ENCODE assay signal across 2 fruit fly cellular contexts in the genomic region with DNA sequence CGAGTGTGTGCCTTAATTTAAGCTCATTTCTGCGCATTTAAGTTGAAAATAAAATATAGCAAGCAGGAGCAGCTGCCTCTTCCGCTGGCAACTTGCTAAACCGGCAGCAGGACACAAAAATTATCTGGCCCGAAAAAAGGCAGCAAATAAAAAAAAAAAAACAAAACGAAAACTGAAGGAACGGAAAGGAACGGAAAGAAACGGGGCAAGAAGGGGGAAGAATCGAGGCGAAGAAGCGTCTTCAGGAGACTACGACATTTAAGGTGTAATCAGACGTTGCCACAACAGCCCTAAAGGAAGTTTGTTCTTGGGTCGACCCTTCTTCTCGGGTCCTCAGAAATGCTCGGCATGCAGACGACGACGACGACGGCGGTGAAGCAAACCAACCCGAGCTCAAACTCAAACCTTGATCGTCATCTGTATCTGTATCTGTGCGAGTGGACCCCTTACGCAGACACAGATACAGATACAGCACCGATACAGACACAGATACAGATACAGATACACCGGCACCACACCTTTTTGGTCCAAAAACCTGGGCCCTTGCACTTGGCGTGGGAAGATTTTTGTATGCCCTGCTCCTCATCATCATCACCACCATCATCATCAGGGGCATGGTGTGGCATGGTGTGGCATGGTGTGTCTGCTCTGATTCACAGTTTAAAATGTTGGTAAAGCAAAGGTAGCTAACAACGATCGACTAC.
TF ChIP-seq lines count a peak whose summit lies in the region.

No protein-coding gene starts in this region.

TF ChIP-seq in whole organism, embryonic, 481 proteins besides CTCF, POLR2A, EP300 and RAD21 (continued from another document):
- peak; percentile 60 for TF ChIP-seq D (optimal IDR thresholded peaks at IDR 0.05; lab: Kevin White, UChicago)
- TF ChIP-seq D (GFP tag; optimal IDR thresholded peaks at IDR 0.05; lab: Kevin White, UChicago): no peak
- peak; percentile 72 for TF ChIP-seq cg (GFP tag; optimal IDR thresholded peaks at IDR 0.05; lab: Kevin White, UChicago)
- no peak for TF ChIP-seq dimm (GFP tag; IDR thresholded peaks at IDR 0.05; lab: Robert Waterston, UW)
- no peak for TF ChIP-seq gsb (GFP tag; IDR thresholded peaks at IDR 0.05; lab: Robert Waterston, UW)
- TF ChIP-seq E2f1 (GFP tag; IDR thresholded peaks at IDR 0.05; lab: Robert Waterston, UW): no peak
- no peak for TF ChIP-seq ewg (GFP tag; optimal IDR thresholded peaks at IDR 0.05; lab: Kevin White, UChicago)
- peak; percentile 90 for TF ChIP-seq kni (GFP tag; optimal IDR thresholded peaks at IDR 0.05; lab: Kevin White, UChicago)
- TF ChIP-seq Dref (GFP tag; IDR thresholded peaks at IDR 0.05; lab: Robert Waterston, UW): no peak
- no peak for TF ChIP-seq CG6854 (GFP tag; optimal IDR thresholded peaks at IDR 0.05; lab: Kevin White, UChicago)
- TF ChIP-seq gem (tag; optimal IDR thresholded peaks at IDR 0.05; lab: Kevin White, UChicago): no peak
- TF ChIP-seq maf-S (GFP tag; optimal IDR thresholded peaks at IDR 0.05; lab: Kevin White, UChicago): no peak
- no peak for TF ChIP-seq CG17186 (GFP tag; optimal IDR thresholded peaks at IDR 0.05; lab: Kevin White, UChicago)
- TF ChIP-seq Gsc (GFP tag; IDR thresholded peaks at IDR 0.05; lab: Robert Waterston, UW): no peak
- TF ChIP-seq CG8281 (tag; optimal IDR thresholded peaks at IDR 0.05; lab: Kevin White, UChicago): no peak
- TF ChIP-seq phol (tag; optimal IDR thresholded peaks at IDR 0.05; lab: Kevin White, UChicago): no peak
- TF ChIP-seq pfk (GFP tag; optimal IDR thresholded peaks at IDR 0.05; lab: Kevin White, UChicago): no peak
- no peak for TF ChIP-seq p53 (GFP tag; optimal IDR thresholded peaks at IDR 0.05; lab: Kevin White, UChicago)
- TF ChIP-seq Lhr (GFP tag; optimal IDR thresholded peaks at IDR 0.05; lab: Kevin White, UChicago): no peak
- no peak for TF ChIP-seq luna (GFP tag; optimal IDR thresholded peaks at IDR 0.05; lab: Kevin White, UChicago)
- no peak for TF ChIP-seq NC2α (GFP tag; optimal IDR thresholded peaks at IDR 0.05; lab: Kevin White, UChicago)
- peak; percentile 39; the same call in 1 of the 3 replicates for TF ChIP-seq sr (GFP tag; IDR thresholded peaks at IDR 0.05; lab: Robert Waterston, UW)
- no peak for TF ChIP-seq sob (GFP tag; IDR thresholded peaks at IDR 0.05; lab: Robert Waterston, UW)
- TF ChIP-seq lbe (GFP tag; optimal IDR thresholded peaks at IDR 0.05; lab: Kevin White, UChicago): peak; percentile 21
- no peak for TF ChIP-seq Jarid2 (GFP tag; optimal IDR thresholded peaks at IDR 0.05; lab: Kevin White, UChicago)
- TF ChIP-seq bab2 (GFP tag; optimal IDR thresholded peaks at IDR 0.05; lab: Kevin White, UChicago): no peak
- TF ChIP-seq CG17829 (tag; optimal IDR thresholded peaks at IDR 0.05; lab: Kevin White, UChicago): no peak
- no peak for TF ChIP-seq chn (GFP tag; optimal IDR thresholded peaks at IDR 0.05; lab: Kevin White, UChicago)
- TF ChIP-seq mirr (GFP tag; optimal IDR thresholded peaks at IDR 0.05; lab: Kevin White, UChicago): no peak
- no peak for TF ChIP-seq danr (GFP tag; IDR thresholded peaks at IDR 0.05; lab: Robert Waterston, UW)
- TF ChIP-seq HmgD (GFP tag; optimal IDR thresholded peaks at IDR 0.05; lab: Kevin White, UChicago): no peak
- TF ChIP-seq da (GFP tag; optimal IDR thresholded peaks at IDR 0.05; lab: Kevin White, UChicago): no peak
- TF ChIP-seq pho (GFP tag; optimal IDR thresholded peaks at IDR 0.05; lab: Kevin White, UChicago): no peak
- no peak for TF ChIP-seq Bdp1 (GFP tag; optimal IDR thresholded peaks at IDR 0.05; lab: Kevin White, UChicago)
- no peak for TF ChIP-seq CrebB (tag; optimal IDR thresholded peaks at IDR 0.05; lab: Kevin White, UChicago)
- no peak for TF ChIP-seq CG3847 (GFP tag; IDR thresholded peaks at IDR 0.05; lab: Robert Waterston, UW)
- TF ChIP-seq pros (GFP tag; optimal IDR thresholded peaks at IDR 0.05; lab: Kevin White, UChicago): peak; percentile 53
- TF ChIP-seq vnd (GFP tag; IDR thresholded peaks at IDR 0.05; lab: Robert Waterston, UW; ENCODE audit: partially characterized antibody): no peak
- TF ChIP-seq lov (optimal IDR thresholded peaks at IDR 0.05; lab: Kevin White, UChicago): no peak
- no peak for TF ChIP-seq lov (GFP tag; IDR thresholded peaks at IDR 0.05; lab: Robert Waterston, UW)
- no peak for TF ChIP-seq CG13296 (GFP tag; optimal IDR thresholded peaks at IDR 0.05; lab: Kevin White, UChicago)
- no peak for TF ChIP-seq run (tag; optimal IDR thresholded peaks at IDR 0.05; lab: Kevin White, UChicago)
- no peak for TF ChIP-seq CG3726 (GFP tag; IDR thresholded peaks at IDR 0.05; lab: Robert Waterston, UW)
- TF ChIP-seq exex (tag; optimal IDR thresholded peaks at IDR 0.05; lab: Kevin White, UChicago): no peak
- TF ChIP-seq CG2120 (GFP tag; optimal IDR thresholded peaks at IDR 0.05; lab: Kevin White, UChicago): no peak
- no peak for TF ChIP-seq gcm (GFP tag; optimal IDR thresholded peaks at IDR 0.05; lab: Kevin White, UChicago)
- TF ChIP-seq zfh1 (GFP tag; IDR thresholded peaks at IDR 0.05; lab: Robert Waterston, UW): 0 out of 3 replicates have a peak, but pooled peaks have one; percentile 6
- no peak for TF ChIP-seq CG17361 (GFP tag; IDR thresholded peaks at IDR 0.05; lab: Robert Waterston, UW)

TF ChIP-seq in whole organism, prepupa, 60 proteins besides CTCF, POLR2A, EP300 and RAD21 (continued from another document):
- TF ChIP-seq Gug (GFP tag; IDR thresholded peaks at IDR 0.05; lab: Robert Waterston, UW): no peak
- no peak for TF ChIP-seq acj6 (GFP tag; optimal IDR thresholded peaks at IDR 0.05; lab: Kevin White, UChicago)
- TF ChIP-seq Eip75B (GFP tag; optimal IDR thresholded peaks at IDR 0.05; lab: Kevin White, UChicago): no peak
- TF ChIP-seq CG11294 (GFP tag; IDR thresholded peaks at IDR 0.05; lab: Robert Waterston, UW): no peak
- no peak for TF ChIP-seq CG11902 (GFP tag; optimal IDR thresholded peaks at IDR 0.05; lab: Kevin White, UChicago)
- no peak for TF ChIP-seq CG10631 (GFP tag; optimal IDR thresholded peaks at IDR 0.05; lab: Kevin White, UChicago)
- TF ChIP-seq esn (GFP tag; optimal IDR thresholded peaks at IDR 0.05; lab: Kevin White, UChicago): peak; percentile 13
- no peak for TF ChIP-seq CG10669 (GFP tag; optimal IDR thresholded peaks at IDR 0.05; lab: Kevin White, UChicago)
- no peak for TF ChIP-seq CG8632 (GFP tag; optimal IDR thresholded peaks at IDR 0.05; lab: Kevin White, UChicago)
- TF ChIP-seq Met (GFP tag; optimal IDR thresholded peaks at IDR 0.05; lab: Kevin White, UChicago): no peak
- TF ChIP-seq Eip78C (GFP tag; lab: Kevin White, UChicago): peak; percentile 54
- peak; percentile 53 for TF ChIP-seq CG6854 (GFP tag; optimal IDR thresholded peaks at IDR 0.05; lab: Kevin White, UChicago)
- no peak for TF ChIP-seq CG6276 (GFP tag; optimal IDR thresholded peaks at IDR 0.05; lab: Kevin White, UChicago)
- TF ChIP-seq spab (GFP tag; optimal IDR thresholded peaks at IDR 0.05; lab: Kevin White, UChicago): peak; percentile 1
- TF ChIP-seq lz (GFP tag; optimal IDR thresholded peaks at IDR 0.05; lab: Kevin White, UChicago): no peak
- peak; percentile 31 for TF ChIP-seq Sox102F (GFP tag; optimal IDR thresholded peaks at IDR 0.05; lab: Kevin White, UChicago)
- TF ChIP-seq svp (GFP tag; lab: Kevin White, UChicago): peak; percentile 57
- no peak for TF ChIP-seq Eip93F (GFP tag; optimal IDR thresholded peaks at IDR 0.05; lab: Kevin White, UChicago)
- TF ChIP-seq topi (GFP tag; optimal IDR thresholded peaks at IDR 0.05; lab: Kevin White, UChicago): no peak
- TF ChIP-seq Hr39 (GFP tag; optimal IDR thresholded peaks at IDR 0.05; lab: Kevin White, UChicago): no peak
